Worm (Caenorhabditis elegans) whole organism, L3 larva: ENCODE results near the gene R10E4.1.

ENCODE experiments used
- aly-2 ChIP-seq: fragments of 150-350 bp; optimal IDR thresholded peaks from 2 replicates; lab custom pipeline; 2014; ENCODE audit warnings: missing biosample characterization, missing genetic modification characterization
- egl-27 ChIP-seq: sonication (generic microtip); optimal IDR thresholded peaks from 4 replicates; lab custom pipeline; 2017; ENCODE audit warnings: missing biosample characterization, missing genetic modification reagents, missing genetic modification characterization
- elt-3 ChIP-seq, 3 experiments: fragments of 150-350 bp in 1 of 3; sonication (generic microtip) in 2 of 3; optimal IDR thresholded peaks; 2 replicates in 2 of 3; 4 replicates in 1 of 3; lab custom pipeline; 2014 to 2017; ENCODE audit warnings: missing biosample characterization in 3 of 3, missing genetic modification characterization in 3 of 3
- mml-1 ChIP-seq: fragments of 150-350 bp; sonication (generic microtip); optimal IDR thresholded peaks from 3 replicates; lab custom pipeline; 2014; ENCODE audit warnings: missing biosample characterization, missing genetic modification characterization
- nfya-1 ChIP-seq: sonication (generic microtip); optimal IDR thresholded peaks from 2 replicates; lab custom pipeline; 2017; ENCODE audit warnings: missing genetic modification characterization, mild to moderate bottlenecking, missing compliant biosample characterization, antibody characterized with exemption, moderate library complexity; ENCODE audit not compliant: insufficient read depth
- nhr-237 ChIP-seq: fragments of 150-350 bp; optimal IDR thresholded peaks from 2 replicates; lab custom pipeline; 2014; ENCODE audit warnings: missing biosample characterization, missing genetic modification characterization
- tbx-2 ChIP-seq: sonication (generic microtip); optimal IDR thresholded peaks from 2 replicates; lab custom pipeline; 2016; ENCODE audit warnings: mild to moderate bottlenecking, missing genetic modification characterization, missing compliant biosample characterization
- unc-39 ChIP-seq: sonication (generic microtip); optimal IDR thresholded peaks from 4 replicates; lab custom pipeline; 2017; ENCODE audit warnings: missing biosample characterization, missing genetic modification characterization
- unc-62 ChIP-seq: fragments of 150-350 bp; sonication (generic microtip); optimal IDR thresholded peaks from 4 replicates; lab custom pipeline; 2014; ENCODE audit warnings: missing biosample characterization, missing genetic modification reagents, missing genetic modification characterization

DNA sequence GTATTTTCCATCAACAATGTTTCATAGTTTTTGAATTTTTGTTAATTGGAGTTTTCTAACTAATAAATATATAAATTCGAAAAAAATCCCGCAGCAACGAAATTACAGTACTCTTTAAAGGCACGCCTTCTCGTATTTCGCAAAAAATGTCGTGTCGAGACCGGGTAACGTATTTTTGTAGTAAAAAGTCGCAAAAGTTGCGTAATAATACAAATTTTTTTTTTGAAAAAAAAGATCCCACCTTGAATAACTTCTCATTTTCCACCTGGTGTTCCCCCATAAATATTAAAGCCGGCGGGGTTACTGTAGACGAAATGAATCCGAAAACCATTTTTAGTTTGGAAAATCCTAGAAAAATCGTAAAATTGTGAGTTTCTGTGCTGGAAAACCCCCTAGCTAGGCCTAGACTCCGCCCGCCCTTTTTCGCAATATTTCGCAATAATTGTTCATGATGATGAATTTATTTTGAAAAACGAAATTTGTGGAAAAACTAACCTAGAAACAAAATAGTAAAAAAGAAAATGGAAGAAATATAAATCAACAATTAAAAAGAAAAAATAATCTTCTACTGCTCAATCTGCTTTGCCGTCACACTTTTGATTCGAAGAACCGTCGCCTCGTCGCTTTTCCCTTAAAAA lies 27.2 kb upstream of the R10E4.1 start, which contains the start of gene F43C1.7:
- TF ChIP-seq mml-1 (tag; lab: Kevin White, UChicago) (no peak), egl-27 (tag; lab: Kevin White, UChicago) (no peak), elt-3 (tag; optimal IDR thresholded peaks at IDR 0.05; lab: Kevin White, UChicago) (no peak), nfya-1 (tag; lab: Kevin White, UChicago) (no peak), tbx-2 (no peak), nhr-237 (tag; lab: Kevin White, UChicago) (no peak), unc-62 (no peak), unc-39 (tag; lab: Kevin White, UChicago) (no peak), aly-2 (tag; lab: Kevin White, UChicago) (no peak)
